Fruit fly (Drosophila melanogaster) whole organism, embryonic: ENCODE results near the gene CG5196.

Source experiments
- Antp ChIP-seq: fragments of 200-800 bp; sonication (Bioruptor generic); optimal IDR thresholded peaks from 3 replicates; lab custom pipeline; 2016; ENCODE audit warnings: missing biosample characterization, missing genetic modification characterization
- CG10267 ChIP-seq: fragments of 200-800 bp; sonication (Bioruptor generic); optimal IDR thresholded peaks from 2 replicates; lab custom pipeline; 2018; ENCODE audit warnings: missing biosample characterization, mild to moderate bottlenecking, missing genetic modification characterization, moderate library complexity
- CG10321 ChIP-seq: fragments of 200-800 bp; sonication (Bioruptor generic); IDR thresholded peaks from 2 replicates; pipeline ENCODE4 v1.3.6; 2022; ENCODE audit warnings: missing biosample characterization, missing genetic modification characterization
- CG10543 ChIP-seq: fragments of 200-800 bp; sonication (Bioruptor generic); optimal IDR thresholded peaks from 3 replicates; lab custom pipeline; 2017; ENCODE audit warnings: missing biosample characterization, mild to moderate bottlenecking, missing genetic modification characterization, moderate library complexity
- CG11504 ChIP-seq: fragments of 200-800 bp; sonication (Bioruptor generic); optimal IDR thresholded peaks from 3 replicates; lab custom pipeline; 2019; ENCODE audit warnings: missing biosample characterization, mild to moderate bottlenecking, missing genetic modification characterization, moderate library complexity
- CG13894 ChIP-seq: fragments of 200-800 bp; sonication (Bioruptor generic); optimal IDR thresholded peaks from 3 replicates; lab custom pipeline; 2018; ENCODE audit warnings: missing biosample characterization, mild to moderate bottlenecking, missing genetic modification characterization, moderate library complexity
- CG17385 ChIP-seq: fragments of 200-800 bp; sonication (Bioruptor generic); optimal IDR thresholded peaks from 3 replicates; lab custom pipeline; 2018; ENCODE audit warnings: missing biosample characterization, mild to moderate bottlenecking, missing genetic modification characterization
- CG1832 ChIP-seq: fragments of 200-800 bp; sonication (Bioruptor generic); optimal IDR thresholded peaks from 2 replicates; lab custom pipeline; 2017; ENCODE audit warnings: missing biosample characterization, mild to moderate bottlenecking, missing genetic modification characterization, inconsistent platforms
- CG2678 ChIP-seq: fragments of 200-800 bp; sonication (Bioruptor generic); optimal IDR thresholded peaks from 3 replicates; lab custom pipeline; 2019; ENCODE audit warnings: missing biosample characterization, mild to moderate bottlenecking, missing genetic modification characterization, moderate library complexity
- CG2712 ChIP-seq: fragments of 200-800 bp; optimal IDR thresholded peaks from 3 replicates; lab custom pipeline; 2019; ENCODE audit warnings: missing biosample characterization, mild to moderate bottlenecking, missing genetic modification characterization, moderate library complexity
- CG31388 ChIP-seq: fragments of 200-800 bp; sonication (Bioruptor generic); optimal IDR thresholded peaks from 2 replicates; lab custom pipeline; 2016; ENCODE audit warnings: missing biosample characterization, missing genetic modification characterization
- CG3995 ChIP-seq: fragments of 200-800 bp; sonication (Bioruptor generic); optimal IDR thresholded peaks from 3 replicates; lab custom pipeline; 2016; ENCODE audit warnings: missing biosample characterization, missing genetic modification characterization
- CG4820 ChIP-seq: fragments of 200-800 bp; sonication (Bioruptor generic); optimal IDR thresholded peaks from 3 replicates; lab custom pipeline; 2016; ENCODE audit warnings: missing biosample characterization, missing genetic modification characterization
- CG4854 ChIP-seq: fragments of 200-800 bp; sonication (Bioruptor generic); optimal IDR thresholded peaks from 2 replicates; lab custom pipeline; 2016; ENCODE audit warnings: missing biosample characterization, missing genetic modification characterization, inconsistent platforms
- CG9727 ChIP-seq: fragments of 200-800 bp; sonication (Bioruptor generic); optimal IDR thresholded peaks from 3 replicates; lab custom pipeline; 2017; ENCODE audit warnings: missing biosample characterization, mild to moderate bottlenecking, missing genetic modification characterization
- CG9817 ChIP-seq: fragments of 200-800 bp; sonication (Bioruptor generic); optimal IDR thresholded peaks from 2 replicates; lab custom pipeline; 2018; ENCODE audit warnings: missing biosample characterization, mild to moderate bottlenecking, missing genetic modification characterization, moderate library complexity
- CTCF ChIP-seq: fragments of 200-800 bp; sonication (Bioruptor generic); optimal IDR thresholded peaks from 2 replicates; lab custom pipeline; 2017; ENCODE audit warnings: missing biosample characterization, mild to moderate bottlenecking, missing genetic modification characterization, moderate library complexity
- Dp ChIP-seq: fragments of 200-800 bp; sonication (Bioruptor generic); optimal IDR thresholded peaks from 2 replicates; lab custom pipeline; 2018; ENCODE audit warnings: missing biosample characterization, mild to moderate bottlenecking, missing genetic modification characterization, moderate library complexity
- E2f2 ChIP-seq: fragments of 200-800 bp; sonication (Bioruptor generic); IDR thresholded peaks from 2 replicates; pipeline ENCODE4 v1.3.6; 2022; ENCODE audit warnings: missing biosample characterization, missing genetic modification characterization
- Fer3 ChIP-seq: fragments of 200-800 bp; sonication (Bioruptor generic); optimal IDR thresholded peaks from 2 replicates; lab custom pipeline; 2018; ENCODE audit warnings: missing biosample characterization, mild to moderate bottlenecking, missing genetic modification characterization, moderate library complexity
- HmgZ ChIP-seq: fragments of 200-800 bp; sonication (Bioruptor generic); optimal IDR thresholded peaks from 2 replicates; lab custom pipeline; 2018; ENCODE audit warnings: missing biosample characterization, mild to moderate bottlenecking, missing genetic modification characterization
- Hmx ChIP-seq: fragments of 200-800 bp; sonication (Bioruptor generic); optimal IDR thresholded peaks from 2 replicates; lab custom pipeline; 2016; ENCODE audit warnings: missing biosample characterization, missing genetic modification characterization
- MESR4 ChIP-seq: fragments of 200-800 bp; sonication (Bioruptor generic); optimal IDR thresholded peaks from 2 replicates; lab custom pipeline; 2018; ENCODE audit warnings: missing biosample characterization, mild to moderate bottlenecking, missing genetic modification characterization, moderate library complexity
- Med ChIP-seq: fragments of 200-800 bp; sonication (Bioruptor generic); peaks from one replicate; lab custom pipeline; 2016; ENCODE audit warnings: missing biosample characterization, missing genetic modification characterization, mild to moderate bottlenecking, inconsistent platforms, moderate library complexity
- NfI ChIP-seq: fragments of 200-800 bp; sonication (Bioruptor generic); optimal IDR thresholded peaks from 3 replicates; lab custom pipeline; 2018; ENCODE audit warnings: missing biosample characterization, mild to moderate bottlenecking, missing genetic modification characterization, moderate library complexity
- Oli ChIP-seq: fragments of 200-800 bp; sonication (Bioruptor generic); optimal IDR thresholded peaks from 2 replicates; lab custom pipeline; 2018; ENCODE audit warnings: missing biosample characterization, mild to moderate bottlenecking, missing genetic modification characterization, moderate library complexity
- Ravus ChIP-seq: fragments of 200-800 bp; sonication (Bioruptor generic); IDR thresholded peaks from 2 replicates; pipeline ENCODE4 v1.3.6; 2022; ENCODE audit warnings: missing biosample characterization, missing genetic modification characterization
- Side ChIP-seq: fragments of 200-800 bp; sonication (Bioruptor generic); optimal IDR thresholded peaks from 2 replicates; lab custom pipeline; 2016; ENCODE audit warnings: missing biosample characterization, missing genetic modification characterization
- bab2 ChIP-seq: fragments of 200-800 bp; sonication (Bioruptor generic); optimal IDR thresholded peaks from 2 replicates; lab custom pipeline; 2016; ENCODE audit warnings: missing biosample characterization, missing genetic modification characterization
- crc ChIP-seq: fragments of 200-800 bp; sonication (Bioruptor generic); optimal IDR thresholded peaks from 2 replicates; lab custom pipeline; 2016; ENCODE audit warnings: missing biosample characterization, missing genetic modification characterization
- croc ChIP-seq: fragments of 200-800 bp; sonication (Bioruptor generic); conservative IDR thresholded peaks from 3 replicates; pipeline ENCODE4 v1.3.6; 2022; ENCODE audit warnings: missing biosample characterization, missing genetic modification characterization
- dpn ChIP-seq, 2 experiments: fragments of 200-800 bp; sonication (Bioruptor generic); optimal IDR thresholded peaks; 3 replicates each; lab custom pipeline; 2016; ENCODE audit warnings: missing biosample characterization in 2 of 2, missing genetic modification characterization in 2 of 2
- dysf ChIP-seq: fragments of 200-800 bp; sonication (Bioruptor generic); IDR thresholded peaks from 3 replicates; pipeline ENCODE4 v1.3.6; 2022; ENCODE audit warnings: missing biosample characterization, missing genetic modification characterization
- fd96Cb ChIP-seq: fragments of 200-800 bp; sonication (Bioruptor generic); optimal IDR thresholded peaks from 2 replicates; lab custom pipeline; 2018; ENCODE audit warnings: missing biosample characterization, mild to moderate bottlenecking, missing genetic modification characterization, moderate library complexity
- gfzf ChIP-seq: fragments of 200-800 bp; sonication (Bioruptor generic); optimal IDR thresholded peaks from 2 replicates; lab custom pipeline; 2016; ENCODE audit warnings: missing biosample characterization, mild to moderate bottlenecking, missing genetic modification characterization, moderate library complexity
- h ChIP-seq: fragments of >200 bp; optimal IDR thresholded peaks from 2 replicates; lab custom pipeline; 2017
- lmd ChIP-seq: fragments of 200-800 bp; sonication (Bioruptor generic); IDR thresholded peaks from 2 replicates; pipeline ENCODE4 v1.3.6; 2022; ENCODE audit warnings: missing biosample characterization, missing genetic modification characterization
- nerfin-1 ChIP-seq: fragments of 200-800 bp; sonication (Bioruptor generic); optimal IDR thresholded peaks from 3 replicates; lab custom pipeline; 2019; ENCODE audit warnings: missing biosample characterization, mild to moderate bottlenecking, missing genetic modification characterization, moderate library complexity
- nerfin-2 ChIP-seq: fragments of 200-800 bp; sonication (Bioruptor generic); IDR thresholded peaks from 2 replicates; pipeline ENCODE4 v1.3.6; 2022; ENCODE audit warnings: missing biosample characterization, missing genetic modification characterization; ENCODE audit not compliant: partially characterized antibody
- org-1 ChIP-seq: fragments of 200-800 bp; sonication (Bioruptor generic); optimal IDR thresholded peaks from 2 replicates; lab custom pipeline; 2017; ENCODE audit warnings: missing biosample characterization, missing genetic modification characterization
- otp ChIP-seq: fragments of 200-800 bp; sonication (Bioruptor generic); IDR thresholded peaks from 3 replicates; pipeline ENCODE4, ENCODE4 v1.3.6; 2022; ENCODE audit warnings: missing biosample characterization, missing genetic modification characterization
- p53 ChIP-seq: fragments of 200-800 bp; sonication (Bioruptor generic); optimal IDR thresholded peaks from 2 replicates; lab custom pipeline; 2016; ENCODE audit warnings: missing biosample characterization, missing genetic modification characterization
- pan ChIP-seq, 4 experiments: fragments of >200 bp in 3 of 4; fragments of 200-800 bp in 1 of 4; sonication (Bioruptor generic) in 1 of 4; optimal IDR thresholded peaks in 3 of 4; IDR thresholded peaks in 1 of 4; 2 replicates each; pipeline versions ENCODE4 v1.3.6 to Lab custom; 2017 to 2022; ENCODE audit warnings: missing biosample characterization in 2 of 4, missing genetic modification characterization in 2 of 4, mixed read lengths in 1 of 4
- ranshi ChIP-seq: fragments of 200-800 bp; sonication (Bioruptor generic); IDR thresholded peaks from 2 replicates; pipeline ENCODE4 v1.3.6; 2022; ENCODE audit warnings: missing biosample characterization, missing genetic modification characterization
- schlank ChIP-seq: fragments of 200-800 bp; sonication (Bioruptor generic); optimal IDR thresholded peaks from 2 replicates; lab custom pipeline; 2018; ENCODE audit warnings: missing biosample characterization, mild to moderate bottlenecking, missing genetic modification characterization
- sim ChIP-seq: fragments of 200-800 bp; sonication (Bioruptor generic); IDR thresholded peaks from 2 replicates; pipeline ENCODE4 v1.3.6; 2022; ENCODE audit warnings: missing biosample characterization, missing genetic modification characterization
- sr ChIP-seq: fragments of 200-800 bp; sonication (Bioruptor generic); IDR thresholded peaks from 3 replicates; pipeline ENCODE4 v1.3.6; 2022; ENCODE audit warnings: missing biosample characterization, missing genetic modification characterization
- stwl ChIP-seq: fragments of 200-800 bp; sonication (Bioruptor generic); optimal IDR thresholded peaks from 3 replicates; lab custom pipeline; 2018; ENCODE audit warnings: missing biosample characterization, mild to moderate bottlenecking, missing genetic modification characterization, moderate library complexity
- zen ChIP-seq: fragments of 200-800 bp; sonication (Bioruptor generic); optimal IDR thresholded peaks from 3 replicates; lab custom pipeline; 2018; ENCODE audit warnings: missing biosample characterization, mild to moderate bottlenecking, missing genetic modification characterization, moderate library complexity

The CG5196 gene

dm6 chr3R:12442601-12443533 is 34.8 kb downstream of the CG5196 start (continued):
- TF ChIP-seq CG10267 (no peak), Antp (no peak), crc (GFP tag; lab: Kevin White, UChicago) (no peak), schlank (tag; lab: Kevin White, UChicago) (no peak), MESR4 (GFP tag; lab: Kevin White, UChicago) (no peak), E2f2 (GFP tag; lab: Robert Waterston, UW) (peak; percentile 8; the same call in 1 of the 2 replicates), dysf (peak; percentile 43; the same call in 1 of the 3 replicates), CG2678 (tag; lab: Kevin White, UChicago) (peak; percentile 68), CG11504 (tag; lab: Kevin White, UChicago) (peak; percentile 58), Fer3 (peak; percentile 35), nerfin-1 (tag; lab: Kevin White, UChicago) (no peak), Dp (GFP tag; lab: Kevin White, UChicago) (no peak), zen (tag; lab: Kevin White, UChicago) (no peak), Hmx (GFP tag; lab: Kevin White, UChicago) (peak; percentile 9), CG13894 (peak; percentile 34), Med (GFP tag; lab: Kevin White, UChicago) (peak; percentile 83), CG31388 (GFP tag; lab: Kevin White, UChicago) (no peak), NfI (GFP tag; lab: Kevin White, UChicago) (peak; percentile 23), fd96Cb (tag; lab: Kevin White, UChicago) (no peak), h (lab: Kevin White, UChicago) (no peak), nerfin-2 (GFP tag; lab: Robert Waterston, UW) (no peak), gfzf (no peak), HmgZ (tag; lab: Kevin White, UChicago) (no peak), pan (optimal IDR thresholded peaks at IDR 0.05; lab: Kevin White, UChicago) (no peak), pan (GFP tag; optimal IDR thresholded peaks at IDR 0.05 in 1 of 2, IDR thresholded peaks at IDR 0.05 in 1 of 2) (no peak), CG4854 (GFP tag; lab: Kevin White, UChicago) (no peak), stwl (tag; lab: Kevin White, UChicago) (no peak), sr (GFP tag; lab: Robert Waterston, UW) (no peak), Oli (peak; percentile 29), CG10321 (GFP tag; lab: Robert Waterston, UW) (peak; percentile 76), CG9727 (peak; percentile 44), org-1 (GFP tag; lab: Kevin White, UChicago) (peak; percentile 3), bab2 (no peak), croc (GFP tag; lab: Robert Waterston, UW) (no peak), CG10543 (no peak), p53 (GFP tag; lab: Kevin White, UChicago) (no peak), otp (GFP tag; lab: Robert Waterston, UW) (no peak), CTCF (GFP tag; lab: Kevin White, UChicago) (no peak), ranshi (no peak), lmd (peak; percentile 24; the same call in 1 of the 2 replicates), CG17385 (GFP tag; lab: Kevin White, UChicago) (peak; percentile 13), CG4820 (GFP tag; lab: Kevin White, UChicago) (no peak), Side (no peak), CG2712 (peak; percentile 23), CG1832 (GFP tag; lab: Kevin White, UChicago) (peak; percentile 24), dpn (GFP tag; optimal IDR thresholded peaks at IDR 0.05; lab: Kevin White, UChicago) (no peak), CG9817 (tag; lab: Kevin White, UChicago) (peak; percentile 49), sim (GFP tag; lab: Robert Waterston, UW) (no peak), Ravus (GFP tag; lab: Robert Waterston, UW) (no peak), CG3995 (GFP tag; lab: Kevin White, UChicago) (peak; percentile 41)
